Worm (Caenorhabditis elegans): ENCODE data around the gene Y51A2D.8.

DNA sequence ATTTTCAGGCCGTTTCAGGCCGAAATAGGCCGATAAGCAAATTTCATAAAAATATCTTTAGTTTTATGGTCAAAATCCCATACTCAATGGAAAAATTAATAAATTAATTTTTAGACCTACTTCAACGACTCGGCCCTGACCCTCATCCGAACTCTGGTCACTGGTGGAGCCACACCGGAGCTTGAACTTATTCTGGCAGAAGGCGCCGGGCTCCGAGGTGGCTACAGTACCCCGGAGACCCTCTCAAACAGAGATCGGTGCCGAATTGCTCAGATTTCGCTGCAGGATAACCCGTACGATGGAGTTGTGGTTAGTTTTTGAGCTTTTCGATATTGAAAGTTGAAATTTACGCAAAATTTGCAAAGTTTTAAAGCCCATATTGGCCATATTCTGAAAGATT is 46.9 kb downstream of the Y51A2D.8 start:
- TF ChIP-seq him-1 (tag; optimal IDR thresholded peaks at IDR 0.05), result no peak
- no peak for TF ChIP-seq dao-5 (tag; optimal IDR thresholded peaks at IDR 0.05)
- TF ChIP-seq W03F9.2 (tag; optimal IDR thresholded peaks at IDR 0.05), result no peak

Data from whole organism, L4/young adult.